Worm (Caenorhabditis elegans) whole organism, young adult: ENCODE data around the gene bcas-2.

Experiments used
- B0019.2 ChIP-seq: fragments of 200-800 bp; sonication (Bioruptor generic); conservative IDR thresholded peaks from 2 replicates; pipeline ENCODE4 v1.3.6; 2022; ENCODE audit warnings: missing genetic modification reagents, missing genetic modification characterization, missing compliant biosample characterization
- B0035.1 ChIP-seq: sonication (generic microtip); optimal IDR thresholded peaks from 2 replicates; lab custom pipeline; 2016; ENCODE audit warnings: missing genetic modification characterization, mild to moderate bottlenecking, missing compliant biosample characterization, missing genotype, missing genetic modification reagents
- B0336.3 ChIP-seq: fragments of 200-800 bp; sonication (Bioruptor generic); IDR thresholded peaks from 2 replicates; pipeline ENCODE4 v1.3.6; 2022; ENCODE audit warnings: missing genetic modification characterization, missing compliant biosample characterization
- F10E7.11 ChIP-seq: sonication (generic microtip); optimal IDR thresholded peaks from 2 replicates; lab custom pipeline; 2017; ENCODE audit warnings: mild to moderate bottlenecking, missing genetic modification characterization, moderate library complexity, missing compliant biosample characterization
- F22D6.2 ChIP-seq: sonication (generic microtip); optimal IDR thresholded peaks from 2 replicates; lab custom pipeline; 2016; ENCODE audit warnings: mild to moderate bottlenecking, missing genetic modification characterization, missing compliant biosample characterization
- F33H1.4 ChIP-seq: fragments of 200-800 bp; sonication (Bioruptor generic); IDR thresholded peaks from 2 replicates; pipeline ENCODE4 v1.3.6; 2022; ENCODE audit warnings: missing genetic modification reagents, missing genetic modification characterization, missing compliant biosample characterization
- F37B4.10 ChIP-seq: fragments of 200-800 bp; sonication (Bioruptor generic); IDR thresholded peaks from 2 replicates; pipeline ENCODE4 v1.3.6; 2022; ENCODE audit warnings: missing genetic modification characterization, missing compliant biosample characterization
- F49E8.2 ChIP-seq: sonication (generic microtip); optimal IDR thresholded peaks from 3 replicates; lab custom pipeline; 2017; ENCODE audit warnings: missing genetic modification characterization, mild to moderate bottlenecking, missing compliant biosample characterization, antibody characterized with exemption, moderate library complexity; ENCODE audit not compliant: insufficient read depth
- F52B5.7 ChIP-seq: sonication (generic microtip); optimal IDR thresholded peaks from 2 replicates; lab custom pipeline; 2016; ENCODE audit warnings: mild to moderate bottlenecking, missing genetic modification characterization, missing compliant biosample characterization
- F55B11.4 ChIP-seq: sonication (generic microtip); optimal IDR thresholded peaks from 2 replicates; lab custom pipeline; 2016; ENCODE audit warnings: missing compliant biosample characterization, missing genetic modification characterization, borderline replicate concordance; ENCODE audit not compliant: insufficient read depth
- K12H6.12 ChIP-seq: fragments of 200-800 bp; sonication (Bioruptor generic); optimal IDR thresholded peaks from 2 replicates; lab custom pipeline; 2018; ENCODE audit warnings: mild to moderate bottlenecking, missing genetic modification characterization, missing compliant biosample characterization
- Y53G8AR.9 ChIP-seq: fragments of 200-800 bp; sonication (Bioruptor generic); conservative IDR thresholded peaks from 2 replicates; pipeline ENCODE4 v1.3.6; 2022; ENCODE audit warnings: missing genetic modification reagents, missing genetic modification characterization, missing compliant biosample characterization
- attf-6 ChIP-seq: fragments of 200-800 bp; sonication (Bioruptor generic); IDR thresholded peaks from 2 replicates; pipeline ENCODE4 v1.3.6; 2022; ENCODE audit warnings: missing genetic modification reagents, missing genetic modification characterization, missing compliant biosample characterization
- bed-1 ChIP-seq: fragments of 200-800 bp; sonication (Bioruptor generic); IDR thresholded peaks from 2 replicates; pipeline ENCODE4 v1.3.6; 2022; ENCODE audit warnings: missing genetic modification reagents, missing genetic modification characterization, missing compliant biosample characterization
- cebp-1 ChIP-seq, 2 experiments: fragments of 200-800 bp in 1 of 2; sonication (Bioruptor generic) in 1 of 2; sonication (generic microtip) in 1 of 2; IDR thresholded peaks in 1 of 2; optimal IDR thresholded peaks in 1 of 2; 2 replicates each; pipeline versions ENCODE4 v1.3.6 to Lab custom; 2017 to 2022; ENCODE audit warnings: missing compliant biosample characterization in 2 of 2, missing genetic modification characterization in 2 of 2, mild to moderate bottlenecking in 1 of 2, missing genetic modification reagents in 1 of 2, moderate library complexity in 1 of 2
- ceh-40 ChIP-seq: fragments of 200-800 bp; sonication (Bioruptor generic); IDR thresholded peaks from 2 replicates; pipeline ENCODE4 v1.3.6; 2022; ENCODE audit warnings: missing genetic modification characterization, missing compliant biosample characterization
- ceh-58 ChIP-seq: fragments of 200-800 bp; sonication (Bioruptor generic); IDR thresholded peaks from 2 replicates; pipeline ENCODE4 v1.3.6; 2022; ENCODE audit warnings: missing genetic modification characterization, missing compliant biosample characterization
- ceh-79 ChIP-seq: sonication (generic microtip); optimal IDR thresholded peaks from 2 replicates; lab custom pipeline; 2017; ENCODE audit warnings: mild to moderate bottlenecking, missing genetic modification characterization, missing compliant biosample characterization
- dpff-1 ChIP-seq: sonication (generic microtip); optimal IDR thresholded peaks from 2 replicates; lab custom pipeline; 2017; ENCODE audit warnings: mild to moderate bottlenecking, missing genetic modification characterization, missing compliant biosample characterization
- dpl-1 ChIP-seq: fragments of 150-350 bp; optimal IDR thresholded peaks from 2 replicates; lab custom pipeline; 2014; ENCODE audit warnings: missing biosample characterization, missing genetic modification reagents, missing genetic modification characterization
- fkh-3 ChIP-seq: sonication (generic microtip); optimal IDR thresholded peaks from 2 replicates; lab custom pipeline; 2016; ENCODE audit warnings: mild to moderate bottlenecking, missing genetic modification characterization, missing compliant biosample characterization
- gei-17 ChIP-seq: fragments of 200-800 bp; sonication (Bioruptor generic); optimal IDR thresholded peaks from 2 replicates; lab custom pipeline; 2018; ENCODE audit warnings: mild to moderate bottlenecking, missing genetic modification characterization, missing compliant biosample characterization
- lag-1 ChIP-seq: fragments of 200-800 bp; sonication (Bioruptor generic); IDR thresholded peaks from 2 replicates; pipeline ENCODE4 v1.3.6; 2022; ENCODE audit warnings: missing genetic modification reagents, missing genetic modification characterization, missing compliant biosample characterization
- let-526 ChIP-seq: fragments of 200-800 bp; sonication (Bioruptor generic); IDR thresholded peaks from 2 replicates; pipeline ENCODE4 v1.3.6; 2022; ENCODE audit warnings: missing genetic modification reagents, missing genetic modification characterization, missing compliant biosample characterization
- let-607 ChIP-seq, 2 experiments: fragments of 200-800 bp in 1 of 2; sonication (Bioruptor generic) in 1 of 2; sonication (generic microtip) in 1 of 2; optimal IDR thresholded peaks; 2 replicates each; lab custom pipeline; 2016 to 2018; ENCODE audit warnings: mild to moderate bottlenecking in 2 of 2, missing compliant biosample characterization in 2 of 2, missing genetic modification characterization in 2 of 2, moderate library complexity in 2 of 2, missing genotype in 1 of 2
- lin-26 ChIP-seq: fragments of 200-800 bp; sonication (Bioruptor generic); IDR thresholded peaks from 2 replicates; pipeline ENCODE4 v1.3.6; 2022; ENCODE audit warnings: missing genetic modification reagents, missing genetic modification characterization, missing compliant biosample characterization
- lin-54 ChIP-seq: fragments of 200-800 bp; sonication (Bioruptor generic); optimal IDR thresholded peaks from 2 replicates; lab custom pipeline; 2018; ENCODE audit warnings: mild to moderate bottlenecking, missing genetic modification characterization, missing compliant biosample characterization
- lir-1 ChIP-seq: fragments of 200-800 bp; sonication (Bioruptor generic); conservative IDR thresholded peaks from 2 replicates; pipeline ENCODE4 v1.3.6; 2022; ENCODE audit warnings: missing genetic modification reagents, missing genetic modification characterization, missing compliant biosample characterization
- lsl-1 ChIP-seq: fragments of 200-800 bp; sonication (Bioruptor generic); optimal IDR thresholded peaks from 2 replicates; lab custom pipeline; 2018; ENCODE audit warnings: mild to moderate bottlenecking, missing genetic modification characterization, moderate library complexity, missing compliant biosample characterization
- madf-6 ChIP-seq: fragments of 200-800 bp; sonication (Bioruptor generic); IDR thresholded peaks from 2 replicates; pipeline ENCODE4 v1.3.6; 2022; ENCODE audit warnings: missing genetic modification reagents, missing genetic modification characterization, missing compliant biosample characterization
- nhr-27 ChIP-seq: fragments of 200-800 bp; sonication (Bioruptor generic); optimal IDR thresholded peaks from 2 replicates; lab custom pipeline; 2018; ENCODE audit warnings: mild to moderate bottlenecking, missing genetic modification characterization, moderate library complexity, missing compliant biosample characterization
- nhr-80 ChIP-seq: sonication (generic microtip); optimal IDR thresholded peaks from 2 replicates; lab custom pipeline; 2016; ENCODE audit warnings: missing genetic modification characterization, missing compliant biosample characterization
- pbrm-1 ChIP-seq: fragments of 200-800 bp; sonication (Bioruptor generic); IDR thresholded peaks from 2 replicates; pipeline ENCODE4 v1.3.6; 2022; ENCODE audit warnings: missing genetic modification reagents, missing genetic modification characterization, missing compliant biosample characterization
- repo-1 ChIP-seq: sonication (generic microtip); optimal IDR thresholded peaks from 2 replicates; lab custom pipeline; 2017; ENCODE audit warnings: mild to moderate bottlenecking, missing genetic modification characterization, missing compliant biosample characterization
- snpc-1.1 ChIP-seq: sonication (generic microtip); optimal IDR thresholded peaks from 2 replicates; lab custom pipeline; 2017; ENCODE audit warnings: missing genetic modification characterization, mild to moderate bottlenecking, missing compliant biosample characterization, antibody characterized with exemption, moderate library complexity, missing genotype, missing genetic modification reagents; ENCODE audit not compliant: insufficient read depth
- snpc-1.3 ChIP-seq: sonication (generic microtip); optimal IDR thresholded peaks from 2 replicates; lab custom pipeline; 2017; ENCODE audit warnings: missing genetic modification characterization, mild to moderate bottlenecking, missing compliant biosample characterization, antibody characterized with exemption, moderate library complexity, missing genotype, missing genetic modification reagents; ENCODE audit not compliant: insufficient read depth
- tbp1 ChIP-seq: fragments of 200-800 bp; sonication (Bioruptor generic); optimal IDR thresholded peaks from 2 replicates; lab custom pipeline; 2018; ENCODE audit warnings: mild to moderate bottlenecking, missing genetic modification characterization, missing compliant biosample characterization
- tlf-1 ChIP-seq: fragments of 200-800 bp; sonication (Bioruptor generic); optimal IDR thresholded peaks from 2 replicates; lab custom pipeline; 2018; ENCODE audit warnings: mild to moderate bottlenecking, missing genetic modification characterization, missing compliant biosample characterization
- xnd-1 ChIP-seq: sonication (generic microtip); optimal IDR thresholded peaks from 2 replicates; lab custom pipeline; 2016; ENCODE audit warnings: missing genotype, missing genetic modification reagents, missing genetic modification characterization, missing compliant biosample characterization
- ztf-26 ChIP-seq: sonication (generic microtip); optimal IDR thresholded peaks from 2 replicates; lab custom pipeline; 2017; ENCODE audit warnings: missing genetic modification characterization, missing compliant biosample characterization

The bcas-2 gene

ce11 chrIII:6198378-6199234 lies 47.0 kb downstream of the bcas-2 start, which contains the start of the genes C23G10.7 and rpn-2 (continued):
- TF ChIP-seq dpl-1 (GFP tag; lab: Kevin White, UChicago) (peak; percentile 62), bed-1 (GFP tag; lab: Robert Waterston, UW) (no peak), tlf-1 (GFP tag; lab: Kevin White, UChicago) (peak; percentile 87), gei-17 (GFP tag; lab: Kevin White, UChicago) (no peak), lag-1 (GFP tag; lab: Robert Waterston, UW) (no peak), tbp1 (GFP tag; lab: Kevin White, UChicago) (peak; percentile 42), B0019.2 (0 out of 2 replicates have a peak, but pooled peaks have one; percentile 29), ztf-26 (tag; lab: Kevin White, UChicago) (no peak), ceh-79 (no peak), cebp-1 (GFP tag; IDR thresholded peaks at IDR 0.05; lab: Robert Waterston, UW) (no peak), cebp-1 (tag; optimal IDR thresholded peaks at IDR 0.05; lab: Kevin White, UChicago) (peak; percentile 67), let-526 (no peak), nhr-27 (tag; lab: Kevin White, UChicago) (no peak), let-607 (tag; optimal IDR thresholded peaks at IDR 0.05; lab: Kevin White, UChicago) (peak in 1 of 2 experiments; percentile 48), Y53G8AR.9 (GFP tag; lab: Robert Waterston, UW) (peak; percentile 69; the same call in 1 of the 2 replicates), lin-54 (peak; percentile 77), B0336.3 (GFP tag; lab: Robert Waterston, UW) (peak; percentile 83; the same call in 1 of the 2 replicates), xnd-1 (tag; lab: Kevin White, UChicago) (peak; percentile 87), F52B5.7 (tag; lab: Kevin White, UChicago) (no peak)

ce11 chrIII:6195718-6196117 lies 49.9 kb downstream of the bcas-2 start:
- no peak for TF ChIP-seq B0035.1 (tag; lab: Kevin White, UChicago)
- TF ChIP-seq snpc-1.3: peak; percentile 18
- TF ChIP-seq F37B4.10 (GFP tag; lab: Robert Waterston, UW): no peak
- TF ChIP-seq nhr-80: no peak
- TF ChIP-seq K12H6.12 (tag; lab: Kevin White, UChicago): no peak
- peak; percentile 50 for TF ChIP-seq repo-1 (tag; lab: Kevin White, UChicago)
- TF ChIP-seq madf-6 (GFP tag; lab: Robert Waterston, UW): peak; percentile 56
- TF ChIP-seq F10E7.11 (tag; lab: Kevin White, UChicago): peak; percentile 33
- no peak for TF ChIP-seq ceh-40 (GFP tag; lab: Robert Waterston, UW)
- no peak for TF ChIP-seq snpc-1.1 (tag; lab: Kevin White, UChicago)
- 0 out of 2 replicates have a peak, but pooled peaks have one; percentile 34 for TF ChIP-seq ceh-58 (GFP tag; lab: Robert Waterston, UW)
- peak; percentile 27 for TF ChIP-seq dpff-1 (tag; lab: Kevin White, UChicago)
- TF ChIP-seq F55B11.4 (tag; lab: Kevin White, UChicago): no peak
- TF ChIP-seq nhr-27 (tag; lab: Kevin White, UChicago): no peak
- TF ChIP-seq attf-6 (GFP tag; lab: Robert Waterston, UW): no peak
- peak; percentile 11 for TF ChIP-seq fkh-3 (tag; lab: Kevin White, UChicago)
- peak; percentile 76 for TF ChIP-seq F49E8.2
- TF ChIP-seq B0019.2: no peak
- no peak for TF ChIP-seq F22D6.2 (tag; lab: Kevin White, UChicago)
- no peak for TF ChIP-seq lin-26
- TF ChIP-seq lir-1 (GFP tag; lab: Robert Waterston, UW): no peak
- TF ChIP-seq F33H1.4 (GFP tag; lab: Robert Waterston, UW): no peak
- TF ChIP-seq pbrm-1: 0 out of 2 replicates have a peak, but pooled peaks have one; percentile 34
- TF ChIP-seq lsl-1 (GFP tag; lab: Kevin White, UChicago): peak; percentile 40
